Fruit fly (Drosophila melanogaster) whole organism, embryonic: Measurements from ENCODE around the gene Datp.
A peak's percentile ranks its signal among the peaks of the same experiment; 100 is the strongest.

Experiments
- Ada2b ChIP-seq: fragments of 200-800 bp; sonication (Bioruptor generic); IDR thresholded peaks from 2 replicates; pipeline ENCODE4 v1.3.6; 2022; ENCODE audit warnings: missing biosample characterization, missing genetic modification characterization
- CG10462 ChIP-seq: fragments of 200-800 bp; sonication (Bioruptor generic); optimal IDR thresholded peaks from 2 replicates; lab custom pipeline; 2016; ENCODE audit warnings: missing biosample characterization, missing genetic modification characterization
- CG11093 ChIP-seq: fragments of 200-800 bp; sonication (Bioruptor generic); IDR thresholded peaks from 3 replicates; pipeline ENCODE4 v1.3.6; 2022; ENCODE audit warnings: missing biosample characterization, missing genetic modification characterization
- CG11560 ChIP-seq: fragments of 200-800 bp; sonication (Bioruptor generic); IDR thresholded peaks from 3 replicates; pipeline ENCODE4 v1.3.6; 2022; ENCODE audit warnings: missing biosample characterization, missing genetic modification characterization
- CG12659 ChIP-seq: fragments of 200-800 bp; sonication (Bioruptor generic); optimal IDR thresholded peaks from 3 replicates; lab custom pipeline; 2017; ENCODE audit warnings: mild to moderate bottlenecking, missing biosample characterization, missing genetic modification reagents, missing genetic modification characterization
- CG13624 ChIP-seq: fragments of 200-800 bp; sonication (Bioruptor generic); optimal IDR thresholded peaks from 2 replicates; lab custom pipeline; 2016; ENCODE audit warnings: missing biosample characterization, missing genetic modification characterization
- CG15696 ChIP-seq: fragments of 200-800 bp; sonication (Bioruptor generic); optimal IDR thresholded peaks from 2 replicates; lab custom pipeline; 2019; ENCODE audit warnings: missing biosample characterization, mild to moderate bottlenecking, missing genetic modification characterization, moderate library complexity
- CG1603 ChIP-seq: fragments of 200-800 bp; sonication (Bioruptor generic); optimal IDR thresholded peaks from 2 replicates; lab custom pipeline; 2019; ENCODE audit warnings: missing biosample characterization, mild to moderate bottlenecking, missing genetic modification characterization, moderate library complexity
- CG17568 ChIP-seq: fragments of 200-800 bp; sonication (Bioruptor generic); optimal IDR thresholded peaks from 2 replicates; lab custom pipeline; 2018; ENCODE audit warnings: missing biosample characterization, mild to moderate bottlenecking, missing genetic modification characterization, moderate library complexity
- CG1832 ChIP-seq: fragments of 200-800 bp; sonication (Bioruptor generic); optimal IDR thresholded peaks from 2 replicates; lab custom pipeline; 2017; ENCODE audit warnings: missing biosample characterization, mild to moderate bottlenecking, missing genetic modification characterization, inconsistent platforms
- CG31365 ChIP-seq: fragments of 200-800 bp; sonication (Bioruptor generic); optimal IDR thresholded peaks from 2 replicates; lab custom pipeline; 2018; ENCODE audit warnings: missing biosample characterization, mild to moderate bottlenecking, missing genetic modification characterization
- CG34224 ChIP-seq: fragments of 200-800 bp; sonication (Bioruptor generic); IDR thresholded peaks from 3 replicates; pipeline ENCODE4 v1.3.6; 2022; ENCODE audit warnings: missing biosample characterization, missing genetic modification characterization; ENCODE audit not compliant: partially characterized antibody
- CG42726 ChIP-seq: fragments of 200-800 bp; sonication (Bioruptor generic); IDR thresholded peaks from 2 replicates; pipeline ENCODE4 v1.3.6; 2022; ENCODE audit warnings: missing biosample characterization, missing genetic modification characterization; ENCODE audit not compliant: partially characterized antibody
- CG6272 ChIP-seq: fragments of 200-800 bp; sonication (Bioruptor generic); IDR thresholded peaks from 2 replicates; pipeline ENCODE4 v1.3.6; 2022; ENCODE audit warnings: missing biosample characterization, missing genetic modification characterization
- CG6813 ChIP-seq: fragments of 200-800 bp; sonication (Bioruptor generic); optimal IDR thresholded peaks from 2 replicates; lab custom pipeline; 2017; ENCODE audit warnings: missing biosample characterization, missing genetic modification characterization, mild to moderate bottlenecking, moderate library complexity, missing genetic modification reagents
- CG6854 ChIP-seq: fragments of 200-800 bp; sonication (Bioruptor generic); optimal IDR thresholded peaks from 3 replicates; lab custom pipeline; 2017; ENCODE audit warnings: missing biosample characterization, mild to moderate bottlenecking, missing genetic modification characterization
- CG8290 ChIP-seq, 3 experiments: fragments of 200-800 bp; sonication (Bioruptor generic); optimal IDR thresholded peaks; 2 replicates each; lab custom pipeline; 2016 to 2019; ENCODE audit warnings: missing biosample characterization in 3 of 3, missing genetic modification characterization in 3 of 3, mild to moderate bottlenecking in 2 of 3, moderate library complexity in 1 of 3
- CG8924 ChIP-seq: fragments of 200-800 bp; optimal IDR thresholded peaks from 3 replicates; lab custom pipeline; 2019; ENCODE audit warnings: missing biosample characterization, mild to moderate bottlenecking, missing genetic modification characterization, moderate library complexity
- D19B ChIP-seq: fragments of 200-800 bp; sonication (Bioruptor generic); optimal IDR thresholded peaks from 2 replicates; lab custom pipeline; 2017; ENCODE audit warnings: missing biosample characterization, mild to moderate bottlenecking, missing genetic modification characterization
- Doc3 ChIP-seq: fragments of 200-800 bp; sonication (Bioruptor generic); IDR thresholded peaks from 3 replicates; pipeline ENCODE4 v1.3.6; 2022; ENCODE audit warnings: missing biosample characterization, missing genetic modification characterization; ENCODE audit not compliant: partially characterized antibody
- Elba2 ChIP-seq: fragments of 200-800 bp; sonication (Bioruptor generic); optimal IDR thresholded peaks from 3 replicates; lab custom pipeline; 2016; ENCODE audit warnings: missing biosample characterization, missing genetic modification characterization
- Fer3 ChIP-seq: fragments of 200-800 bp; sonication (Bioruptor generic); optimal IDR thresholded peaks from 2 replicates; lab custom pipeline; 2018; ENCODE audit warnings: missing biosample characterization, mild to moderate bottlenecking, missing genetic modification characterization, moderate library complexity
- HmgZ ChIP-seq: fragments of 200-800 bp; sonication (Bioruptor generic); optimal IDR thresholded peaks from 2 replicates; lab custom pipeline; 2018; ENCODE audit warnings: missing biosample characterization, mild to moderate bottlenecking, missing genetic modification characterization
- Hr78 ChIP-seq, 2 experiments: fragments of 200-800 bp in 1 of 2; fragments of >200 bp in 1 of 2; sonication (Bioruptor generic) in 1 of 2; optimal IDR thresholded peaks; 2 replicates each; lab custom pipeline; 2017 to 2019; ENCODE audit warnings: missing biosample characterization in 2 of 2, missing genetic modification characterization in 2 of 2, mild to moderate bottlenecking in 1 of 2, moderate library complexity in 1 of 2
- MESR4 ChIP-seq: fragments of 200-800 bp; sonication (Bioruptor generic); optimal IDR thresholded peaks from 2 replicates; lab custom pipeline; 2018; ENCODE audit warnings: missing biosample characterization, mild to moderate bottlenecking, missing genetic modification characterization, moderate library complexity
- Med ChIP-seq: fragments of 200-800 bp; sonication (Bioruptor generic); peaks from one replicate; lab custom pipeline; 2016; ENCODE audit warnings: missing biosample characterization, missing genetic modification characterization, mild to moderate bottlenecking, inconsistent platforms, moderate library complexity
- Nf-YB ChIP-seq: fragments of 200-800 bp; sonication (Bioruptor generic); optimal IDR thresholded peaks from 3 replicates; lab custom pipeline; 2019; ENCODE audit warnings: missing biosample characterization, mild to moderate bottlenecking, missing genetic modification characterization, moderate library complexity
- Nf-YC ChIP-seq: fragments of 200-800 bp; optimal IDR thresholded peaks from 3 replicates; lab custom pipeline; 2019; ENCODE audit warnings: missing biosample characterization, mild to moderate bottlenecking, missing genetic modification characterization, moderate library complexity
- Sox100B ChIP-seq: fragments of 200-800 bp; sonication (Bioruptor generic); optimal IDR thresholded peaks from 3 replicates; lab custom pipeline; 2018; ENCODE audit warnings: missing biosample characterization, mild to moderate bottlenecking, missing genetic modification characterization
- Sox102F ChIP-seq: fragments of 200-800 bp; sonication (Bioruptor generic); optimal IDR thresholded peaks from 2 replicates; lab custom pipeline; 2018; ENCODE audit warnings: missing biosample characterization, mild to moderate bottlenecking, missing genetic modification characterization, moderate library complexity
- Trl ChIP-seq, 3 experiments: fragments of >200 bp in 2 of 3; fragments of 200-800 bp in 1 of 3; sonication (Bioruptor generic) in 1 of 3; optimal IDR thresholded peaks; 2 replicates in 1 of 3; 3 replicates in 2 of 3; lab custom pipeline; 2016 to 2017; ENCODE audit warnings: missing biosample characterization in 1 of 3, missing genetic modification characterization in 1 of 3
- Xrp1 ChIP-seq: fragments of 200-800 bp; sonication (Bioruptor generic); IDR thresholded peaks from 2 replicates; pipeline ENCODE4 v1.3.6; 2022; ENCODE audit warnings: missing biosample characterization, missing genetic modification characterization
- bsh ChIP-seq, 2 experiments: fragments of 200-800 bp; sonication (Bioruptor generic); optimal IDR thresholded peaks; 2 replicates each; lab custom pipeline; 2017 to 2018; ENCODE audit warnings: mild to moderate bottlenecking in 2 of 2, missing biosample characterization in 2 of 2, missing genetic modification characterization in 2 of 2, moderate library complexity in 1 of 2
- dati ChIP-seq: fragments of 200-800 bp; sonication (Bioruptor generic); IDR thresholded peaks from 2 replicates; pipeline ENCODE4 v1.3.6; 2022; ENCODE audit warnings: missing biosample characterization, missing genetic modification characterization
- dysf ChIP-seq: fragments of 200-800 bp; sonication (Bioruptor generic); IDR thresholded peaks from 3 replicates; pipeline ENCODE4 v1.3.6; 2022; ENCODE audit warnings: missing biosample characterization, missing genetic modification characterization
- grau ChIP-seq: fragments of 200-800 bp; optimal IDR thresholded peaks from 3 replicates; lab custom pipeline; 2019; ENCODE audit warnings: missing biosample characterization, mild to moderate bottlenecking, missing genetic modification characterization, moderate library complexity
- hbn ChIP-seq: fragments of 200-800 bp; sonication (Bioruptor generic); IDR thresholded peaks from 2 replicates; pipeline ENCODE4 v1.3.6; 2022; ENCODE audit warnings: missing biosample characterization, missing genetic modification characterization; ENCODE audit not compliant: partially characterized antibody
- inv ChIP-seq: fragments of 200-800 bp; sonication (Bioruptor generic); IDR thresholded peaks from 2 replicates; pipeline ENCODE4 v1.3.6; 2022; ENCODE audit warnings: missing biosample characterization, missing genetic modification characterization; ENCODE audit not compliant: partially characterized antibody
- nom ChIP-seq: fragments of 200-800 bp; sonication (Bioruptor generic); optimal IDR thresholded peaks from 2 replicates; lab custom pipeline; 2017; ENCODE audit warnings: missing biosample characterization, missing genetic modification characterization, mild to moderate bottlenecking, moderate library complexity, missing genetic modification reagents
- psq ChIP-seq: fragments of 200-800 bp; sonication (Bioruptor generic); optimal IDR thresholded peaks from 2 replicates; lab custom pipeline; 2017; ENCODE audit warnings: missing biosample characterization, missing genetic modification characterization
- salm ChIP-seq: fragments of 200-800 bp; sonication (Bioruptor generic); optimal IDR thresholded peaks from 2 replicates; lab custom pipeline; 2018; ENCODE audit warnings: missing biosample characterization, mild to moderate bottlenecking, missing genetic modification characterization
- schlank ChIP-seq: fragments of 200-800 bp; sonication (Bioruptor generic); optimal IDR thresholded peaks from 2 replicates; lab custom pipeline; 2018; ENCODE audit warnings: missing biosample characterization, mild to moderate bottlenecking, missing genetic modification characterization
- sd ChIP-seq: fragments of 200-800 bp; sonication (Bioruptor generic); optimal IDR thresholded peaks from 3 replicates; lab custom pipeline; 2018; ENCODE audit warnings: missing biosample characterization, mild to moderate bottlenecking, missing genetic modification characterization, moderate library complexity
- toy ChIP-seq: fragments of 200-800 bp; sonication (Bioruptor generic); IDR thresholded peaks from 2 replicates; pipeline ENCODE4 v1.3.6; 2022; ENCODE audit warnings: missing biosample characterization, missing genetic modification characterization
- zfh2 ChIP-seq: fragments of 200-800 bp; sonication (Bioruptor generic); optimal IDR thresholded peaks from 2 replicates; lab custom pipeline; 2016; ENCODE audit warnings: missing biosample characterization, missing genetic modification characterization

Datp gene

dm6 chr2L:9908468-9908967 lies 30.1 kb downstream of the Datp start, which contains the start of gene CG13124 (continued):
- TF ChIP-seq CG6854 (peak; percentile 42), MESR4 (GFP tag; lab: Kevin White, UChicago) (peak; percentile 5), salm (tag; lab: Kevin White, UChicago) (peak; percentile 16), CG8924 (tag; lab: Kevin White, UChicago) (peak; percentile 17), CG15696 (tag; lab: Kevin White, UChicago) (no peak), CG6813 (GFP tag; lab: Kevin White, UChicago) (no peak), hbn (GFP tag; lab: Robert Waterston, UW) (no peak), sd (tag; lab: Kevin White, UChicago) (no peak), Sox100B (GFP tag; lab: Kevin White, UChicago) (no peak), CG12659 (GFP tag; lab: Kevin White, UChicago) (peak; percentile 20), grau (tag; lab: Kevin White, UChicago) (peak; percentile 32), Sox102F (GFP tag; lab: Kevin White, UChicago) (peak; percentile 4), Trl (optimal IDR thresholded peaks at IDR 0.05; lab: Kevin White, UChicago) (peak; percentile 55 to 84), Trl (GFP tag; optimal IDR thresholded peaks at IDR 0.05; lab: Kevin White, UChicago) (no peak), inv (GFP tag; lab: Robert Waterston, UW) (no peak), HmgZ (peak; percentile 0), Xrp1 (GFP tag; lab: Robert Waterston, UW) (peak; percentile 38; the same call in 1 of the 2 replicates), dati (GFP tag; lab: Robert Waterston, UW) (no peak), Med (GFP tag; lab: Kevin White, UChicago) (peak; percentile 34), Elba2 (no peak), Nf-YC (tag; lab: Kevin White, UChicago) (peak; percentile 10), Fer3 (no peak), Nf-YB (GFP tag; lab: Kevin White, UChicago) (no peak), CG8290 (GFP tag; optimal IDR thresholded peaks at IDR 0.05; lab: Kevin White, UChicago) (no peak), CG8290 (tag; optimal IDR thresholded peaks at IDR 0.05; lab: Kevin White, UChicago) (peak in 1 of 2 experiments; percentile 46)

DNA sequence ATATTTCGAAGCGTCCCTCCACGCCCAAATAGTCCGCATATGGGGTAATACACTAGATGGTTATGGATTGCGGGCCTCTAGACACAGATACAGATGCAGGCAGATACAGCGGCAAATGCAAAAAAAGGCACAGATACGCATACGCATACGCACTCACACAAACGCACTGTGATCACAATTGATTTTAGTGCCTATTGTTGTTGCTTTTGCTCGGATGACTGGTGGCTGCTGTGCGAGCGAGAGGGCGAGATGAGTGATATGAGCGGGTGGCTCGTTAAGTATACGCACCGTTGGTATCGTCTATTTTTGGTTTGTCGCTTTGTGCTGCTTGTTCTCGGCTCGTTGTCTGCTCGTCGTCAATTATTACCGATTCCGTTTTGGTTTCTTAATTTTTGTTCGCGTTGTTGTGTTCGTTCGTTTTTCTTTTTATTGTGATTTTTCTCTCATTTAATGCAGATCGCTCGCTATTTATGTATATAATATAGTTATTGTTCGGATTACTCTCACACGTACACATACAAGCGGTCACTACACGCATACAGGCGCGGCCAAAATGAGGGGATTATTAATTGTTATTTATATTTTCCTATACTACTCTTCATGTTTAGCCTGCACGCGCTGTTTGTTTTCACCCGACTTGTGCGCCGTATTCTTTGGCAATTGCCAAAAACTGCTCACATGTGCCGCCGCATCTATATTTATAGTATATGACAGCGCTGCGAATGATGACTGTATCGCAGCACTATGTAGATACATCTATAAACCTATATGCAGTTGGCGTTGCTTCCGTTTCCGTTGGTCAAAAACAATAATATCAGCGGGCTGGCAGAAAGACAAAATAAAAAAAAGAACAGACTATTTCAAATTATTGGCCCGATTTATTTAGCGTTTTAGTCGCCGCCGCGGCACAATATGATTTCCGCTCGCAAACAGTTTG lies 31.0 kb downstream of the Datp start:
- TF ChIP-seq CG42726 (GFP tag; lab: Robert Waterston, UW): no peak
- no peak for TF ChIP-seq CG31365 (tag; lab: Kevin White, UChicago)
- peak; percentile 56 for TF ChIP-seq nom (GFP tag; lab: Kevin White, UChicago)
- TF ChIP-seq CG13624: peak; percentile 2
- no peak for TF ChIP-seq Hr78 (GFP tag; optimal IDR thresholded peaks at IDR 0.05; lab: Kevin White, UChicago)
- peak; percentile 46 for TF ChIP-seq CG1832 (GFP tag; lab: Kevin White, UChicago)
- TF ChIP-seq CG17568 (GFP tag; lab: Kevin White, UChicago): no peak
- TF ChIP-seq zfh2: no peak
- TF ChIP-seq CG10462 (GFP tag; lab: Kevin White, UChicago): no peak
- peak; percentile 81 for TF ChIP-seq psq (GFP tag; lab: Kevin White, UChicago)
- TF ChIP-seq CG11093: no peak
- TF ChIP-seq CG11560: no peak
- no peak for TF ChIP-seq dysf (GFP tag; lab: Robert Waterston, UW)
- no peak for TF ChIP-seq toy (GFP tag; lab: Robert Waterston, UW)
- no peak for TF ChIP-seq Doc3 (GFP tag; lab: Robert Waterston, UW)
- 0 out of 2 replicates have a peak, but pooled peaks have one; percentile 4 for TF ChIP-seq Ada2b (GFP tag; lab: Robert Waterston, UW)
- TF ChIP-seq CG1603: no peak
- no peak for TF ChIP-seq schlank
- no peak for TF ChIP-seq CG6272
- TF ChIP-seq D19B: peak; percentile 73
- no peak for TF ChIP-seq CG34224
- no peak for TF ChIP-seq bsh (GFP tag; optimal IDR thresholded peaks at IDR 0.05; lab: Kevin White, UChicago)
